Worm (Caenorhabditis elegans) whole organism, L1 larva: Measurements from ENCODE around the gene R13A1.3.

Experiments used
- aly-2 ChIP-seq: fragments of 150-350 bp; optimal IDR thresholded peaks from 2 replicates; lab custom pipeline; 2014; ENCODE audit warnings: missing biosample characterization, missing genetic modification characterization
- elt-2 ChIP-seq: sonication (generic microtip); optimal IDR thresholded peaks from 2 replicates; lab custom pipeline; 2016; ENCODE audit warnings: missing genetic modification characterization, mild to moderate bottlenecking, inconsistent platforms, missing compliant biosample characterization, missing genetic modification reagents
- fkh-10 ChIP-seq: sonication (generic microtip); optimal IDR thresholded peaks from 2 replicates; lab custom pipeline; 2017; ENCODE audit warnings: missing biosample characterization, missing genetic modification reagents, missing genetic modification characterization
- lin-15B ChIP-seq: fragments of 150-350 bp; sonication (generic microtip); optimal IDR thresholded peaks from 3 replicates; lab custom pipeline; 2014; ENCODE audit warnings: missing biosample characterization, missing genetic modification characterization
- zip-4 ChIP-seq: fragments of 200-800 bp; sonication (Bioruptor generic); optimal IDR thresholded peaks from 2 replicates; lab custom pipeline; 2018; ENCODE audit warnings: mild to moderate bottlenecking, missing genetic modification characterization, moderate library complexity, missing compliant biosample characterization

- TF ChIP-seq fkh-10, result no peak
- TF ChIP-seq elt-2 (tag; lab: Kevin White, UChicago), result no peak
- no peak for TF ChIP-seq lin-15B (tag; lab: Kevin White, UChicago)
- TF ChIP-seq aly-2 (tag; lab: Kevin White, UChicago), result no peak
- TF ChIP-seq zip-4, result no peak
These were observed 35.6 kb upstream of the R13A1.3 start, which contains the start of gene skr-16 for ce11 chrIV:7167983-7168760.
